Worm (Caenorhabditis elegans) whole organism, early embryonic: ENCODE measurements around the gene K08D8.4.

Experiments used
- B0310.2 ChIP-seq: sonication (generic microtip); optimal IDR thresholded peaks from 2 replicates; lab custom pipeline; 2016; ENCODE audit warnings: mild to moderate bottlenecking, missing genetic modification characterization, missing compliant biosample characterization
- F13C5.2 ChIP-seq: sonication (generic microtip); optimal IDR thresholded peaks from 2 replicates; lab custom pipeline; 2017; ENCODE audit warnings: mild to moderate bottlenecking, missing genetic modification characterization, inconsistent platforms, missing compliant biosample characterization
- aly-1 ChIP-seq: sonication (generic microtip); optimal IDR thresholded peaks from 2 replicates; lab custom pipeline; 2016; ENCODE audit warnings: missing genetic modification characterization, missing compliant biosample characterization
- ama-1 ChIP-seq: fragments of 150-350 bp; optimal IDR thresholded peaks from 2 replicates; lab custom pipeline; 2014
- ceh-13 ChIP-seq: fragments of 200-800 bp; sonication (Bioruptor generic); optimal IDR thresholded peaks from 2 replicates; lab custom pipeline; 2018; ENCODE audit warnings: mild to moderate bottlenecking, missing genetic modification characterization, missing compliant biosample characterization
- ceh-36 ChIP-seq: sonication (generic microtip); optimal IDR thresholded peaks from 2 replicates; lab custom pipeline; 2016; ENCODE audit warnings: missing genetic modification characterization, inconsistent platforms, missing compliant biosample characterization
- ets-7 ChIP-seq: sonication (generic microtip); optimal IDR thresholded peaks from 2 replicates; lab custom pipeline; 2016; ENCODE audit warnings: missing genotype, missing genetic modification characterization, missing compliant biosample characterization
- flt-1 ChIP-seq: fragments of 200-800 bp; sonication (Bioruptor generic); IDR thresholded peaks from 2 replicates; pipeline ENCODE4 v1.3.6; 2022; ENCODE audit warnings: missing genetic modification characterization, missing compliant biosample characterization
- hmbx-1 ChIP-seq: sonication (generic microtip); optimal IDR thresholded peaks from 2 replicates; lab custom pipeline; 2016; ENCODE audit warnings: mild to moderate bottlenecking, missing genetic modification characterization, missing compliant biosample characterization
- hmg-4 ChIP-seq: fragments of 200-800 bp; sonication (Bioruptor generic); optimal IDR thresholded peaks from 2 replicates; lab custom pipeline; 2018; ENCODE audit warnings: mild to moderate bottlenecking, missing genetic modification characterization, missing compliant biosample characterization
- hnd-1 ChIP-seq: sonication (generic microtip); optimal IDR thresholded peaks from 2 replicates; lab custom pipeline; 2016; ENCODE audit warnings: missing genetic modification characterization, missing compliant biosample characterization
- pes-1 ChIP-seq: fragments of 200-800 bp; sonication (Bioruptor generic); IDR thresholded peaks from 2 replicates; pipeline ENCODE4 v1.3.6; 2022; ENCODE audit warnings: missing genetic modification reagents, missing genetic modification characterization, missing compliant biosample characterization
- scrt-1 ChIP-seq: fragments of 200-800 bp; sonication (Bioruptor generic); IDR thresholded peaks from 2 replicates; pipeline ENCODE4 v1.3.6; 2022; ENCODE audit warnings: missing genetic modification characterization, missing compliant biosample characterization
- sea-1 ChIP-seq: fragments of 200-800 bp; sonication (Bioruptor generic); conservative IDR thresholded peaks from 2 replicates; pipeline ENCODE4 v1.3.6; 2022; ENCODE audit warnings: missing genetic modification characterization, missing compliant biosample characterization
- tbx-11 ChIP-seq: fragments of 200-800 bp; sonication (Bioruptor generic); IDR thresholded peaks from 2 replicates; pipeline ENCODE4 v1.3.6; 2022; ENCODE audit warnings: missing genetic modification characterization, missing compliant biosample characterization
- tbx-37 ChIP-seq: fragments of 200-800 bp; sonication (Bioruptor generic); conservative IDR thresholded peaks from 2 replicates; pipeline ENCODE4 v1.3.6; 2022; ENCODE audit warnings: missing genetic modification reagents, missing genetic modification characterization, missing compliant biosample characterization
- tra-4 ChIP-seq: sonication (generic microtip); optimal IDR thresholded peaks from 2 replicates; lab custom pipeline; 2017; ENCODE audit warnings: missing genetic modification characterization, missing compliant biosample characterization

K08D8.4 gene

ce11 chrIV:12900267-12900666 lies 9.5 kb downstream of the K08D8.4 start, which contains the start of gene K08D8.10:
TSS of gene K08D8.10 (plus strand) at chrIV:12900567.
- TF ChIP-seq tbx-37: no peak
- no peak for TF ChIP-seq B0310.2 (tag; lab: Kevin White, UChicago)
- no peak for TF ChIP-seq F13C5.2
- TF ChIP-seq hnd-1: no peak
- TF ChIP-seq hmbx-1 (tag; lab: Kevin White, UChicago): no peak
- no peak for TF ChIP-seq ceh-13
- TF ChIP-seq scrt-1: no peak
- no peak for TF ChIP-seq tbx-11
- no peak for TF ChIP-seq hmg-4 (GFP tag; lab: Kevin White, UChicago)
- TF ChIP-seq flt-1 (GFP tag; lab: Robert Waterston, UW): no peak
- TF ChIP-seq ceh-36 (tag; lab: Kevin White, UChicago): no peak

- TF ChIP-seq sea-1 (GFP tag; lab: Robert Waterston, UW): no peak
- no peak for TF ChIP-seq scrt-1
These were observed 10.4 kb downstream of the K08D8.4 start, which contains the start of gene K08D8.9 for ce11 chrIV:12899392-12899791. TSS of gene K08D8.9 (plus strand) at chrIV:12899692.

ce11 chrIV:12898823-12899222 lies 11.0 kb downstream of the K08D8.4 start:
- TF ChIP-seq tbx-37: no peak
- TF ChIP-seq flt-1 (GFP tag; lab: Robert Waterston, UW): no peak

ce11 chrIV:12897146-12897545 lies 12.7 kb downstream of the K08D8.4 start:
- TF ChIP-seq sea-1 (GFP tag; lab: Robert Waterston, UW) (no peak), ceh-36 (tag; lab: Kevin White, UChicago) (no peak), ets-7 (tag; lab: Kevin White, UChicago) (no peak), flt-1 (GFP tag; lab: Robert Waterston, UW) (no peak), F13C5.2 (no peak), tbx-11 (no peak), hmbx-1 (tag; lab: Kevin White, UChicago) (no peak), hnd-1 (no peak), aly-1 (no peak), ceh-13 (no peak), tra-4 (tag; lab: Kevin White, UChicago) (no peak), tbx-37 (no peak), hmg-4 (GFP tag; lab: Kevin White, UChicago) (no peak), ama-1 (lab: Kevin White, UChicago) (no peak), scrt-1 (no peak), pes-1 (GFP tag; lab: Robert Waterston, UW) (no peak)

- TF ChIP-seq hnd-1 (no peak), F13C5.2 (no peak), tbx-37 (no peak), tra-4 (tag; lab: Kevin White, UChicago) (no peak), ceh-13 (no peak), aly-1 (no peak)
These were observed 13.4 kb downstream of the K08D8.4 start, which contains the start of gene K08D8.7 for ce11 chrIV:12896371-12896882. TSS of gene K08D8.7 (plus strand) at chrIV:12896832.

- TF ChIP-seq ama-1 (lab: Kevin White, UChicago) (no peak), aly-1 (no peak), F13C5.2 (no peak), tra-4 (tag; lab: Kevin White, UChicago) (no peak), pes-1 (GFP tag; lab: Robert Waterston, UW) (no peak), sea-1 (GFP tag; lab: Robert Waterston, UW) (no peak), scrt-1 (no peak), ceh-13 (no peak), tbx-11 (no peak), flt-1 (GFP tag; lab: Robert Waterston, UW) (no peak)
These were observed 14.8 kb downstream of the K08D8.4 start, which contains the start of gene K08D8.11 for ce11 chrIV:12894996-12895395. TSS of gene K08D8.11 (plus strand) at chrIV:12895296.

- TF ChIP-seq ets-7 (tag; lab: Kevin White, UChicago) (no peak), hmg-4 (GFP tag; lab: Kevin White, UChicago) (no peak), B0310.2 (tag; lab: Kevin White, UChicago) (no peak), scrt-1 (no peak), pes-1 (GFP tag; lab: Robert Waterston, UW) (no peak), F13C5.2 (no peak), sea-1 (GFP tag; lab: Robert Waterston, UW) (no peak), tbx-37 (no peak), aly-1 (no peak), tra-4 (tag; lab: Kevin White, UChicago) (no peak), ceh-13 (no peak), hmbx-1 (tag; lab: Kevin White, UChicago) (no peak), ama-1 (lab: Kevin White, UChicago) (no peak), ceh-36 (tag; lab: Kevin White, UChicago) (no peak), tbx-11 (no peak), hnd-1 (no peak), flt-1 (GFP tag; lab: Robert Waterston, UW) (no peak)
These were observed 16.6 kb downstream of the K08D8.4 start, which contains the start of gene K08D8.12 for ce11 chrIV:12893166-12893565. TSS of gene K08D8.12 (plus strand) at chrIV:12893466.

ce11 chrIV:12892194-12892593 lies 17.6 kb downstream of the K08D8.4 start, which contains the start of gene K08D8.1:
TSS of gene K08D8.1 (plus strand) at chrIV:12892494.
- TF ChIP-seq F13C5.2 (no peak), aly-1 (no peak), pes-1 (GFP tag; lab: Robert Waterston, UW) (no peak), B0310.2 (tag; lab: Kevin White, UChicago) (no peak), ceh-13 (no peak), hmbx-1 (tag; lab: Kevin White, UChicago) (no peak), ama-1 (lab: Kevin White, UChicago) (no peak), tbx-11 (no peak), scrt-1 (no peak)

- TF ChIP-seq hnd-1 (no peak), pes-1 (GFP tag; lab: Robert Waterston, UW) (no peak), tbx-11 (no peak), B0310.2 (tag; lab: Kevin White, UChicago) (no peak), aly-1 (no peak), tra-4 (tag; lab: Kevin White, UChicago) (no peak), ceh-36 (tag; lab: Kevin White, UChicago) (no peak), ceh-13 (no peak), ama-1 (lab: Kevin White, UChicago) (no peak), flt-1 (GFP tag; lab: Robert Waterston, UW) (no peak), F13C5.2 (no peak), ets-7 (tag; lab: Kevin White, UChicago) (no peak)
These were observed 18.7 kb downstream of the K08D8.4 start for ce11 chrIV:12891080-12891479.
